Worm (Caenorhabditis elegans): ENCODE data around the gene F47B8.5.
"Not testable (repeated sequence)": the region's sequence is repeated elsewhere in the genome, so short reads cannot be mapped to it uniquely, and the experiment has no call there.

Gene F47B8.5

DNA sequence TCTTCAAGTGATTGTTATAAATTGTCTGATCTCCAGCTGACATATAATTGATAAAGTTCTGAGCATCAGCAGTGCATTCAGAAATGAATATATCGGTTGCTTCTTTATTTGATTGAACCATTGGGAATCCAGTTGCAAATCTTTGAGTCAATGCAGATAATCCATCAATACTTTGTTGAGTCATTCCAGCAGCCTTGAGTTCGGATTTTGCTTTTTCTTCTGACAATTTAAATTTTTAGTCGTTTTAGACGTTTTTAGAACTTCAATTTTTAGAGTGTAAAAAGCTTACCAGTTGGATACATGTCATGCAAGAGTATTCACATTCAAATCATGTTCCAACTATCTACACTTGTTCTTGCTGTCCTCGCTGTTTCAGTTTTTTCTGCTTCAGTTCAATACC lies 18.0 kb downstream of the F47B8.5 start, which contains the start of gene F14D7.14:
TSS of gene F14D7.14 (plus strand) at position 301 of the 400 bp plus-strand sequence.
- not testable (repeated sequence) for TF ChIP-seq daf-12 (tag; optimal IDR thresholded peaks at IDR 0.05); F37D6.2 (tag; optimal IDR thresholded peaks at IDR 0.05); nhr-25 (tag; optimal IDR thresholded peaks at IDR 0.05; ENCODE audit: borderline replicate concordance, insufficient read depth)

DNA sequence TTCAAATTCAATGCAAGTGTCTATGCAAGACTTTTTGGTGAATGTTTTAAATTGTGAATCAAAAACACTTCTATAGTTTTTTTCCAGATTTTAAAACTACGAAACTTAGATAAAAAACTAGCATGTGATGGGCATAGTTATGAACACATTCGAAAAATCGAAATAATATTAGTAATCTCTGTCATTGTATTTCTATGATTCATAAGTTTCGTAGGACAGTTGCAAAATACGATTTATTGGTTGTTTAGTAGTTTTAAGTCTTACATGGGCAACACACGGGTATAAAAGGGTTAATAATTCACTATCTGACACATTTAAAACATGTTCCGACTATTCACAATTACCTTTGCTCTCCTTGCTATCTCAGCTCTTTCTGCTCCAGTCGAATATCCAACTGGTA lies 19.5 kb downstream of the F47B8.5 start, which contains the start of gene spig-5:
TSS of gene spig-5 (plus strand) at position 301 of the 400 bp plus-strand sequence.
- not testable (repeated sequence) for TF ChIP-seq skn-1 (tag; optimal IDR thresholded peaks at IDR 0.05); dmd-8 (GFP tag; IDR thresholded peaks at IDR 0.05); ceh-20 (GFP tag; IDR thresholded peaks at IDR 0.05)

- TF ChIP-seq spr-1 (tag; optimal IDR thresholded peaks at IDR 0.05); mdl-1 (tag; optimal IDR thresholded peaks at IDR 0.05); arid-1 (GFP tag; conservative IDR thresholded peaks at IDR 0.05): not testable (repeated sequence)
Measured at ce11 chrV:14306771-14307170, 20.9 kb downstream of the F47B8.5 start, which contains the start of gene spig-4. spig-4 (minus strand) TSS chrV:14306871.

DNA sequence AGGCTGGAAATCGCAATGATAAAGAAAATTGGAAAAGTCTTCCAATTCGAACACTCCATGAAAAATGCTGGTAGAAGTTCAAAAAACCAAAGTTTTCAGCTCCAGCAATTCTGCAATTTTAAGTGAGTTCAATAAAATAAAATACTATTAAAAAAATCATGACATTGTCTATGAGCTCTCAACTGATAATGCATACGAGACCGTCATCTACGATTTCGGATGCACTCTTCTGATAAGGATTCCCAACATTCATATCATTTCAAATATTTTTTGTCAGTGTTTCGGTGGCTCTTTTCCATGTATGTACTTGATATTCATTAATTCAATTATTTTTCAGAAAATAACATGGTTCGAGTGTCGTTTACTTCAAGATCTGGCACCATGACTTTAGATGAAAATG lies 26.6 kb downstream of the F47B8.5 start, which contains the start of gene F14D7.6:
TSS of gene F14D7.6 (plus strand) at position 338 of the 400 bp plus-strand sequence.
- TF ChIP-seq egl-43 (GFP tag; IDR thresholded peaks at IDR 0.05) (no peak), zip-2 (tag; optimal IDR thresholded peaks at IDR 0.05) (no peak), pqm-1 (tag; optimal IDR thresholded peaks at IDR 0.05) (peak; percentile 41)

ce11 chrV:14299569-14300064 lies 28.1 kb downstream of the F47B8.5 start, which contains the start of the genes spig-3 and F14D7.12:
spig-3 (minus strand) TSS chrV:14299669.
F14D7.12 (plus strand) TSS chrV:14300014.
- no peak for TF ChIP-seq daf-19 (GFP tag; conservative IDR thresholded peaks at IDR 0.05)
- TF ChIP-seq arid-1 (GFP tag; conservative IDR thresholded peaks at IDR 0.05) = no peak
- TF ChIP-seq lin-39 (tag; optimal IDR thresholded peaks at IDR 0.05) = no peak
- TF ChIP-seq T26A8.4 (GFP tag; IDR thresholded peaks at IDR 0.05) = no peak
- TF ChIP-seq fos-1 (tag; optimal IDR thresholded peaks at IDR 0.05) = no peak
- TF ChIP-seq ztf-7 (tag; optimal IDR thresholded peaks at IDR 0.05) = no peak
- TF ChIP-seq zip-2 (tag; optimal IDR thresholded peaks at IDR 0.05) = no peak
- TF ChIP-seq mes-2 (tag; optimal IDR thresholded peaks at IDR 0.05; ENCODE audit: poor library complexity, severe bottlenecking) = no peak
- TF ChIP-seq saeg-2 (GFP tag; IDR thresholded peaks at IDR 0.05) = no peak
- TF ChIP-seq Y105C5A.15 (GFP tag; IDR thresholded peaks at IDR 0.05) = no peak
- TF ChIP-seq tag-97 (GFP tag; IDR thresholded peaks at IDR 0.05) = no peak
- TF ChIP-seq duxl-1 (tag; optimal IDR thresholded peaks at IDR 0.05; ENCODE audit: poor library complexity) = no peak
- TF ChIP-seq php-3 (GFP tag; IDR thresholded peaks at IDR 0.05) = no peak
- no peak for TF ChIP-seq unc-130 (GFP tag; optimal IDR thresholded peaks at IDR 0.05)
- no peak for TF ChIP-seq unc-39 (tag; optimal IDR thresholded peaks at IDR 0.05)
- no peak for TF ChIP-seq ZK546.5 (tag; optimal IDR thresholded peaks at IDR 0.05)
- no peak for TF ChIP-seq lin-1 (GFP tag; IDR thresholded peaks at IDR 0.05)
- TF ChIP-seq ces-1 (GFP tag; optimal IDR thresholded peaks at IDR 0.05) = no peak

ce11 chrV:14296499-14296898 lies 31.2 kb downstream of the F47B8.5 start, which contains the start of gene F14D7.3:
F14D7.3 (plus strand) TSS chrV:14296799.
- TF ChIP-seq duxl-1 (tag; optimal IDR thresholded peaks at IDR 0.05; ENCODE audit: poor library complexity) (no peak), F10B5.3 (tag; optimal IDR thresholded peaks at IDR 0.05) (no peak), snpc-4 (tag; optimal IDR thresholded peaks at IDR 0.05) (no peak), ztf-11 (tag; optimal IDR thresholded peaks at IDR 0.05) (no peak), ztf-7 (tag; optimal IDR thresholded peaks at IDR 0.05) (no peak), nhr-42 (GFP tag; IDR thresholded peaks at IDR 0.05) (no peak), spr-1 (tag; optimal IDR thresholded peaks at IDR 0.05) (no peak), php-3 (GFP tag; IDR thresholded peaks at IDR 0.05) (no peak), dpl-1 (GFP tag; optimal IDR thresholded peaks at IDR 0.05) (no peak), vab-7 (GFP tag; IDR thresholded peaks at IDR 0.05) (no peak), lin-39 (tag; optimal IDR thresholded peaks at IDR 0.05) (no peak)

Data from whole organism, L4 larva.